Fruit fly (Drosophila melanogaster): ENCODE measurements around the gene Nup133.

DNA sequence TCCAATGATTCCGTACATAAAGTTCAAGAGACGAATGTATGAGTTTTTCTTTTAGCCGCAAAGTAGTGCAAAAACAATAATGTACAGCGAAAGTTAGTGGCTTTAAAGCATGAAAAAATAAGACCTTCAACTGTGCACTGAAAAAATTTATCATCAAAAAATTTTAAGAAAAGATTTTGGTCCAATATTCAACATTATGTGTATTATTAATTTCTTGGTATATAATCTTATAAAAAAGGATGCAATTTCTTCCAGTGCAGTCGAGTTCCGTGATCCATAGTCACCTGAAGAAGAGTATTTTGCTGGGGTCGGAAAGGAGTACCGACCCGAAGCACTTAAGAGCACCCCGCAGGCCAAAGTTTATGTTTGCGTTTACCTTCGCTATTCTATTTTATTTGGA is 21.8 kb upstream of the Nup133 start:
- TF ChIP-seq ash1 (GFP tag; optimal IDR thresholded peaks at IDR 0.05): no peak
- TF ChIP-seq emc (GFP tag; optimal IDR thresholded peaks at IDR 0.05): no peak
- TF ChIP-seq danr (GFP tag; IDR thresholded peaks at IDR 0.05): no peak
- no peak for TF ChIP-seq Bdp1 (GFP tag; optimal IDR thresholded peaks at IDR 0.05)
- TF ChIP-seq zen (tag; optimal IDR thresholded peaks at IDR 0.05): no peak
- no peak for TF ChIP-seq CG6654 (GFP tag; optimal IDR thresholded peaks at IDR 0.05)
- no peak for TF ChIP-seq btn (GFP tag; optimal IDR thresholded peaks at IDR 0.05)
- no peak for TF ChIP-seq CG15514 (GFP tag; optimal IDR thresholded peaks at IDR 0.05)
